Fruit fly (Drosophila melanogaster) whole organism, embryonic: ENCODE data around the gene Gdh.

Experiments
- ATbp ChIP-seq: fragments of 200-800 bp; sonication (Bioruptor generic); optimal IDR thresholded peaks from 2 replicates; lab custom pipeline; 2017; ENCODE audit warnings: missing biosample characterization, mild to moderate bottlenecking, missing genetic modification characterization, missing genetic modification reagents
- Asciz ChIP-seq: fragments of 200-800 bp; sonication (Bioruptor generic); optimal IDR thresholded peaks from 2 replicates; lab custom pipeline; 2017; ENCODE audit warnings: missing biosample characterization, mild to moderate bottlenecking, missing genetic modification characterization, missing genetic modification reagents
- CG11247 ChIP-seq: fragments of 200-800 bp; sonication (Bioruptor generic); IDR thresholded peaks from 2 replicates; pipeline ENCODE4 v1.3.6; 2022; ENCODE audit warnings: missing biosample characterization, missing genetic modification characterization
- CG11398 ChIP-seq: fragments of 200-800 bp; sonication (Bioruptor generic); optimal IDR thresholded peaks from 2 replicates; lab custom pipeline; 2016; ENCODE audit warnings: missing biosample characterization, missing genetic modification characterization
- CG12071 ChIP-seq: fragments of 200-800 bp; sonication (Bioruptor generic); optimal IDR thresholded peaks from 3 replicates; lab custom pipeline; 2018; ENCODE audit warnings: missing biosample characterization, mild to moderate bottlenecking, missing genetic modification characterization
- CG1233 ChIP-seq: fragments of 200-800 bp; sonication (Bioruptor generic); optimal IDR thresholded peaks from 4 replicates; lab custom pipeline; 2018; ENCODE audit warnings: missing biosample characterization, mild to moderate bottlenecking, missing genetic modification characterization
- CG15269 ChIP-seq: fragments of 200-800 bp; sonication (Bioruptor generic); optimal IDR thresholded peaks from 2 replicates; lab custom pipeline; 2018; ENCODE audit warnings: missing biosample characterization, mild to moderate bottlenecking, missing genetic modification characterization, moderate library complexity
- CG1529 ChIP-seq: fragments of 200-800 bp; sonication (Bioruptor generic); optimal IDR thresholded peaks from 3 replicates; lab custom pipeline; 2018; ENCODE audit warnings: missing biosample characterization, missing genetic modification characterization
- CG15514 ChIP-seq: fragments of 200-800 bp; sonication (Bioruptor generic); optimal IDR thresholded peaks from 3 replicates; lab custom pipeline; 2017; ENCODE audit warnings: missing biosample characterization, missing genetic modification characterization, mild to moderate bottlenecking, moderate library complexity, missing genetic modification reagents
- CG15601 ChIP-seq: fragments of 200-800 bp; sonication (Bioruptor generic); optimal IDR thresholded peaks from 3 replicates; lab custom pipeline; 2019; ENCODE audit warnings: missing biosample characterization, mild to moderate bottlenecking, missing genetic modification characterization, moderate library complexity
- CG17186 ChIP-seq: fragments of 200-800 bp; sonication (Bioruptor generic); optimal IDR thresholded peaks from 3 replicates; lab custom pipeline; 2017; ENCODE audit warnings: missing biosample characterization, missing genetic modification reagents, missing genetic modification characterization
- CG17912 ChIP-seq: fragments of 200-800 bp; sonication (Bioruptor generic); optimal IDR thresholded peaks from 2 replicates; lab custom pipeline; 2018; ENCODE audit warnings: missing biosample characterization, mild to moderate bottlenecking, missing genetic modification characterization
- CG18476 ChIP-seq: fragments of 200-800 bp; sonication (Bioruptor generic); optimal IDR thresholded peaks from 2 replicates; lab custom pipeline; 2016; ENCODE audit warnings: missing biosample characterization, mild to moderate bottlenecking, missing genetic modification characterization
- CG2875 ChIP-seq: fragments of 200-800 bp; sonication (Bioruptor generic); optimal IDR thresholded peaks from 2 replicates; lab custom pipeline; 2017; ENCODE audit warnings: missing biosample characterization, mild to moderate bottlenecking, missing genetic modification characterization, missing genetic modification reagents
- CG31365 ChIP-seq: fragments of 200-800 bp; sonication (Bioruptor generic); optimal IDR thresholded peaks from 2 replicates; lab custom pipeline; 2018; ENCODE audit warnings: missing biosample characterization, mild to moderate bottlenecking, missing genetic modification characterization
- CG3281 ChIP-seq: fragments of 200-800 bp; sonication (Bioruptor generic); optimal IDR thresholded peaks from 3 replicates; lab custom pipeline; 2017; ENCODE audit warnings: missing biosample characterization, mild to moderate bottlenecking, missing genetic modification characterization
- CG33557 ChIP-seq: fragments of 200-800 bp; sonication (Bioruptor generic); optimal IDR thresholded peaks from 2 replicates; lab custom pipeline; 2019; ENCODE audit warnings: missing biosample characterization, mild to moderate bottlenecking, missing genetic modification characterization, moderate library complexity
- CG3407 ChIP-seq: fragments of 200-800 bp; sonication (Bioruptor generic); optimal IDR thresholded peaks from 2 replicates; lab custom pipeline; 2018; ENCODE audit warnings: missing biosample characterization, mild to moderate bottlenecking, missing genetic modification characterization
- CG34376 ChIP-seq: fragments of 200-800 bp; sonication (Bioruptor generic); optimal IDR thresholded peaks from 2 replicates; lab custom pipeline; 2018; ENCODE audit warnings: missing biosample characterization, mild to moderate bottlenecking, missing genetic modification characterization
- CG4360 ChIP-seq: fragments of 200-800 bp; sonication (Bioruptor generic); IDR thresholded peaks from 2 replicates; pipeline ENCODE4 v1.3.6; 2022; ENCODE audit warnings: missing biosample characterization, missing genetic modification characterization
- CG6765 ChIP-seq: fragments of 200-800 bp; sonication (Bioruptor generic); optimal IDR thresholded peaks from 3 replicates; lab custom pipeline; 2017; ENCODE audit warnings: missing biosample characterization, mild to moderate bottlenecking, missing genetic modification characterization
- CG7839 ChIP-seq: fragments of 200-800 bp; sonication (Bioruptor generic); optimal IDR thresholded peaks from 3 replicates; lab custom pipeline; 2018; ENCODE audit warnings: missing biosample characterization, mild to moderate bottlenecking, missing genetic modification characterization, moderate library complexity
- CG7963 ChIP-seq: fragments of 200-800 bp; sonication (Bioruptor generic); IDR thresholded peaks from 3 replicates; pipeline ENCODE4 v1.3.6; 2022; ENCODE audit warnings: missing biosample characterization, missing genetic modification characterization; ENCODE audit not compliant: partially characterized antibody
- CG7987 ChIP-seq: fragments of 200-800 bp; sonication (Bioruptor generic); optimal IDR thresholded peaks from 2 replicates; lab custom pipeline; 2018; ENCODE audit warnings: missing biosample characterization, mild to moderate bottlenecking, missing genetic modification characterization, moderate library complexity
- CG8924 ChIP-seq: fragments of 200-800 bp; optimal IDR thresholded peaks from 3 replicates; lab custom pipeline; 2019; ENCODE audit warnings: missing biosample characterization, mild to moderate bottlenecking, missing genetic modification characterization, moderate library complexity
- CG9727 ChIP-seq: fragments of 200-800 bp; sonication (Bioruptor generic); optimal IDR thresholded peaks from 3 replicates; lab custom pipeline; 2017; ENCODE audit warnings: missing biosample characterization, mild to moderate bottlenecking, missing genetic modification characterization
- CG9932 ChIP-seq: fragments of 200-800 bp; sonication (Bioruptor generic); IDR thresholded peaks from 2 replicates; pipeline ENCODE4 v1.3.6; 2022; ENCODE audit warnings: missing biosample characterization, missing genetic modification characterization
- CoRest ChIP-seq: fragments of 200-800 bp; sonication (Bioruptor generic); optimal IDR thresholded peaks from 3 replicates; lab custom pipeline; 2018; ENCODE audit warnings: missing biosample characterization, mild to moderate bottlenecking, missing genetic modification characterization, moderate library complexity
- D19B ChIP-seq: fragments of 200-800 bp; sonication (Bioruptor generic); optimal IDR thresholded peaks from 2 replicates; lab custom pipeline; 2017; ENCODE audit warnings: missing biosample characterization, mild to moderate bottlenecking, missing genetic modification characterization
- Hsf ChIP-seq: fragments of 200-800 bp; sonication (Bioruptor generic); optimal IDR thresholded peaks from 3 replicates; lab custom pipeline; 2016; ENCODE audit warnings: missing biosample characterization, missing genetic modification characterization
- MTF-1 ChIP-seq: fragments of 200-800 bp; sonication (Bioruptor generic); optimal IDR thresholded peaks from 2 replicates; lab custom pipeline; 2018; ENCODE audit warnings: missing biosample characterization, mild to moderate bottlenecking, missing genetic modification characterization, borderline replicate concordance
- Med ChIP-seq: fragments of 200-800 bp; sonication (Bioruptor generic); peaks from one replicate; lab custom pipeline; 2016; ENCODE audit warnings: missing biosample characterization, missing genetic modification characterization, mild to moderate bottlenecking, inconsistent platforms, moderate library complexity
- Myb ChIP-seq: fragments of 200-800 bp; sonication (Bioruptor generic); optimal IDR thresholded peaks from 2 replicates; lab custom pipeline; 2016; ENCODE audit warnings: missing biosample characterization, missing genetic modification characterization
- amos ChIP-seq: fragments of 200-800 bp; sonication (Bioruptor generic); IDR thresholded peaks from 2 replicates; pipeline ENCODE4 v1.3.6; 2022; ENCODE audit warnings: missing biosample characterization, missing genetic modification characterization; ENCODE audit not compliant: partially characterized antibody
- ap ChIP-seq: fragments of 200-800 bp; sonication (Bioruptor generic); IDR thresholded peaks from 2 replicates; pipeline ENCODE4 v1.3.6; 2022; ENCODE audit warnings: missing biosample characterization, missing genetic modification characterization
- ash1 ChIP-seq: fragments of 200-800 bp; sonication (Bioruptor generic); optimal IDR thresholded peaks from 2 replicates; lab custom pipeline; 2018; ENCODE audit warnings: missing biosample characterization, mild to moderate bottlenecking, missing genetic modification characterization
- bsh ChIP-seq, 2 experiments: fragments of 200-800 bp; sonication (Bioruptor generic); optimal IDR thresholded peaks; 2 replicates each; lab custom pipeline; 2017 to 2018; ENCODE audit warnings: mild to moderate bottlenecking in 2 of 2, missing biosample characterization in 2 of 2, missing genetic modification characterization in 2 of 2, moderate library complexity in 1 of 2
- crc ChIP-seq: fragments of 200-800 bp; sonication (Bioruptor generic); optimal IDR thresholded peaks from 2 replicates; lab custom pipeline; 2016; ENCODE audit warnings: missing biosample characterization, missing genetic modification characterization
- fd64A ChIP-seq: fragments of 200-800 bp; sonication (Bioruptor generic); optimal IDR thresholded peaks from 3 replicates; lab custom pipeline; 2018; ENCODE audit warnings: missing biosample characterization, mild to moderate bottlenecking, missing genetic modification characterization
- hkb ChIP-seq, 2 experiments: fragments of 200-800 bp in 1 of 2; fragments of >200 bp in 1 of 2; sonication (Bioruptor generic) in 1 of 2; IDR thresholded peaks in 1 of 2; optimal IDR thresholded peaks in 1 of 2; 2 replicates each; pipeline versions ENCODE4 v1.3.6 to Lab custom; 2017 to 2022; ENCODE audit warnings: missing biosample characterization in 1 of 2, missing genetic modification characterization in 1 of 2
- kni ChIP-seq: fragments of 200-800 bp; sonication (Bioruptor generic); optimal IDR thresholded peaks from 3 replicates; lab custom pipeline; 2017; ENCODE audit warnings: mild to moderate bottlenecking, missing biosample characterization, missing genetic modification reagents, missing genetic modification characterization
- lab ChIP-seq: fragments of 200-800 bp; sonication (Bioruptor generic); optimal IDR thresholded peaks from 3 replicates; lab custom pipeline; 2017; ENCODE audit warnings: missing biosample characterization, missing genetic modification characterization, mild to moderate bottlenecking, moderate library complexity, missing genetic modification reagents
- mirr ChIP-seq: fragments of 200-800 bp; sonication (Bioruptor generic); optimal IDR thresholded peaks from 3 replicates; lab custom pipeline; 2018; ENCODE audit warnings: missing biosample characterization, mild to moderate bottlenecking, missing genetic modification characterization
- nmo ChIP-seq: fragments of 200-800 bp; sonication (Bioruptor generic); optimal IDR thresholded peaks from 2 replicates; lab custom pipeline; 2018; ENCODE audit warnings: missing biosample characterization, mild to moderate bottlenecking, missing genetic modification characterization, moderate library complexity
- phol ChIP-seq: fragments of 200-800 bp; sonication (Bioruptor generic); optimal IDR thresholded peaks from 3 replicates; lab custom pipeline; 2018; ENCODE audit warnings: missing biosample characterization, mild to moderate bottlenecking, missing genetic modification characterization, moderate library complexity
- slbo ChIP-seq: fragments of 200-800 bp; sonication (Bioruptor generic); IDR thresholded peaks from 2 replicates; pipeline ENCODE4 v1.3.6; 2022; ENCODE audit warnings: missing biosample characterization, missing genetic modification characterization
- stc ChIP-seq: fragments of 200-800 bp; sonication (Bioruptor generic); IDR thresholded peaks from 2 replicates; pipeline ENCODE4 v1.3.6; 2022; ENCODE audit warnings: missing biosample characterization, missing genetic modification characterization
- usp ChIP-seq: fragments of >200 bp; optimal IDR thresholded peaks from 2 replicates; lab custom pipeline; 2017; ENCODE audit warnings: missing biosample characterization, missing genetic modification characterization

Gdh gene

DNA sequence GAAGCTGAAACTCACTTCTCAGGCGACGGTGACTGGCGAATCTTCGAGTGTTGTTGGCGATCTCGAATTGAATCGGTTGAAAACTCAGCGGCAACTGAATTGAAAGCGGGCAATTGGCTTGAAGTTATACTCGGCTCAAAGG, 5.3 kb upstream of the Gdh start, which contains the start of gene CG12268:
Gene CG12268, minus strand, starts transcription at position 101 of the 142 bp plus-strand sequence.
- TF ChIP-seq CG3281 (no peak), CG34376 (GFP tag; lab: Kevin White, UChicago) (no peak), CG1529 (GFP tag; lab: Kevin White, UChicago) (no peak), CG9727 (GFP tag; lab: Kevin White, UChicago) (no peak), phol (tag; lab: Kevin White, UChicago) (no peak), crc (GFP tag; lab: Kevin White, UChicago) (no peak), amos (GFP tag; lab: Robert Waterston, UW) (no peak), D19B (GFP tag; lab: Kevin White, UChicago) (no peak), Myb (GFP tag; lab: Kevin White, UChicago) (no peak)

- TF ChIP-seq bsh (GFP tag; optimal IDR thresholded peaks at IDR 0.05; lab: Kevin White, UChicago) (peak in 1 of 2 experiments; percentile 22), CG31365 (tag; lab: Kevin White, UChicago) (peak; percentile 32), CG6765 (GFP tag; lab: Kevin White, UChicago) (peak; percentile 6), Med (GFP tag; lab: Kevin White, UChicago) (peak; percentile 74), lab (peak; percentile 32), CG12071 (GFP tag; lab: Kevin White, UChicago) (peak; percentile 66), CG15601 (tag; lab: Kevin White, UChicago) (peak; percentile 60), CG17912 (GFP tag; lab: Kevin White, UChicago) (peak; percentile 70), CG17186 (GFP tag; lab: Kevin White, UChicago) (no peak), CG7839 (no peak), CG11247 (peak; percentile 40; the same call in 1 of the 2 replicates), CG4360 (GFP tag; lab: Robert Waterston, UW) (no peak), nmo (GFP tag; lab: Kevin White, UChicago) (no peak), ap (GFP tag; lab: Robert Waterston, UW) (no peak), fd64A (peak; percentile 56), CG1233 (peak; percentile 45), mirr (GFP tag; lab: Kevin White, UChicago) (peak; percentile 65), ATbp (peak; percentile 81), CG33557 (GFP tag; lab: Kevin White, UChicago) (peak; percentile 32), CG15514 (GFP tag; lab: Kevin White, UChicago) (no peak), CG7963 (GFP tag; lab: Robert Waterston, UW) (no peak), MTF-1 (GFP tag; lab: Kevin White, UChicago) (peak; percentile 24), CG15269 (tag; lab: Kevin White, UChicago) (no peak), CG1529 (GFP tag; lab: Kevin White, UChicago) (peak; percentile 34), hkb (optimal IDR thresholded peaks at IDR 0.05; lab: Kevin White, UChicago) (no peak), hkb (GFP tag; IDR thresholded peaks at IDR 0.05; lab: Robert Waterston, UW) (0 out of 2 replicates have a peak, but pooled peaks have one; percentile 15), CoRest (tag; lab: Kevin White, UChicago) (peak; percentile 2), CG8924 (tag; lab: Kevin White, UChicago) (peak; percentile 2), CG9932 (GFP tag; lab: Robert Waterston, UW) (0 out of 2 replicates have a peak, but pooled peaks have one; percentile 11), CG2875 (GFP tag; lab: Kevin White, UChicago) (peak; percentile 43), CG3407 (GFP tag; lab: Kevin White, UChicago) (peak; percentile 45), ash1 (no peak), Hsf (no peak), slbo (no peak), CG7987 (GFP tag; lab: Kevin White, UChicago) (peak; percentile 37), usp (GFP tag; lab: Kevin White, UChicago) (no peak), stc (GFP tag; lab: Robert Waterston, UW) (peak; percentile 33; the same call in 1 of the 2 replicates), kni (GFP tag; lab: Kevin White, UChicago) (peak; percentile 81), CG18476 (no peak), Asciz (GFP tag; lab: Kevin White, UChicago) (peak; percentile 68), CG11398 (GFP tag; lab: Kevin White, UChicago) (no peak)
These were observed 4.1 kb upstream of the Gdh start for dm6 chr3R:23947002-23947401.
